Worm (Caenorhabditis elegans) whole organism, L1 larva: ENCODE data around the gene srlf-32.
A peak's percentile ranks its signal among the peaks of the same experiment; 100 is the strongest.

Experiments used
- C04F5.9 ChIP-seq: sonication (generic microtip); optimal IDR thresholded peaks from 2 replicates; lab custom pipeline; 2016; ENCODE audit warnings: missing genetic modification characterization, missing compliant biosample characterization
- C34B4.2 ChIP-seq: sonication (generic microtip); optimal IDR thresholded peaks from 2 replicates; lab custom pipeline; 2017; ENCODE audit warnings: mild to moderate bottlenecking, missing genetic modification characterization, missing compliant biosample characterization
- alr-1 ChIP-seq: fragments of 200-800 bp; sonication (Bioruptor generic); optimal IDR thresholded peaks from 2 replicates; lab custom pipeline; 2018; ENCODE audit warnings: borderline replicate concordance, mild to moderate bottlenecking, missing genetic modification characterization, missing compliant biosample characterization
- ama-1 ChIP-seq: fragments of 150-350 bp; optimal IDR thresholded peaks from 2 replicates; lab custom pipeline; 2014
- ceh-63 ChIP-seq: fragments of 200-800 bp; sonication (Bioruptor generic); optimal IDR thresholded peaks from 2 replicates; lab custom pipeline; 2018; ENCODE audit warnings: mild to moderate bottlenecking, missing genetic modification characterization, missing compliant biosample characterization
- dpl-1 ChIP-seq, 3 experiments: fragments of 150-350 bp in 2 of 3; sonication (generic microtip) in 1 of 3; optimal IDR thresholded peaks; 2 replicates each; lab custom pipeline; 2014 to 2017; ENCODE audit warnings: missing biosample characterization in 3 of 3, missing genetic modification characterization in 3 of 3, missing genetic modification reagents in 3 of 3
- elt-2 ChIP-seq: sonication (generic microtip); optimal IDR thresholded peaks from 2 replicates; lab custom pipeline; 2016; ENCODE audit warnings: missing genetic modification characterization, mild to moderate bottlenecking, inconsistent platforms, missing compliant biosample characterization, missing genetic modification reagents
- elt-3 ChIP-seq, 6 experiments: fragments of 150-350 bp in 1 of 6; sonication (generic microtip); optimal IDR thresholded peaks; 2 replicates each; lab custom pipeline; 2017 to 2018; ENCODE audit warnings: missing biosample characterization in 6 of 6, missing genetic modification characterization in 6 of 6, inconsistent platforms in 1 of 6
- mab-9 ChIP-seq: fragments of 200-800 bp; sonication (Bioruptor generic); IDR thresholded peaks from 2 replicates; pipeline ENCODE4 v1.3.6; 2022; ENCODE audit warnings: missing genetic modification reagents, missing genetic modification characterization, missing compliant biosample characterization
- skn-1 ChIP-seq: fragments of 150-350 bp; optimal IDR thresholded peaks from 2 replicates; lab custom pipeline; 2014; ENCODE audit warnings: missing biosample characterization, missing genetic modification characterization
- xbp-1 ChIP-seq: sonication (generic microtip); optimal IDR thresholded peaks from 2 replicates; lab custom pipeline; 2016; ENCODE audit warnings: missing genetic modification characterization, missing compliant biosample characterization

- TF ChIP-seq dpl-1 (GFP tag; optimal IDR thresholded peaks at IDR 0.05; lab: Kevin White, UChicago) (no peak), alr-1 (tag; lab: Kevin White, UChicago) (no peak), ceh-63 (GFP tag; lab: Kevin White, UChicago) (no peak), ama-1 (lab: Kevin White, UChicago) (no peak), elt-2 (tag; lab: Kevin White, UChicago) (no peak), elt-3 (tag; optimal IDR thresholded peaks at IDR 0.05; lab: Kevin White, UChicago) (peak in 2 of 6 experiments; percentile 8 to 30), mab-9 (GFP tag; lab: Robert Waterston, UW) (no peak), C04F5.9 (tag; lab: Kevin White, UChicago) (no peak), xbp-1 (tag; lab: Kevin White, UChicago) (no peak), skn-1 (tag; lab: Kevin White, UChicago) (no peak), C34B4.2 (tag; lab: Kevin White, UChicago) (no peak)
Observed at ce11 chrIV:11899358-11899757, 26.5 kb upstream of the srlf-32 start, which contains the start of gene nhr-43.
